Worm (Caenorhabditis elegans) whole organism, mixed stage, embryonic: Measurements from ENCODE around the gene mlk-1.

Experiments used
- M03D4.4 ChIP-seq: sonication (generic microtip); optimal IDR thresholded peaks from 2 replicates; lab custom pipeline; 2017; ENCODE audit warnings: mild to moderate bottlenecking, missing genetic modification characterization, missing compliant biosample characterization
- bed-3 ChIP-seq: fragments of 200-800 bp; sonication (Bioruptor generic); optimal IDR thresholded peaks from 3 replicates; lab custom pipeline; 2018; ENCODE audit warnings: mild to moderate bottlenecking, missing genetic modification characterization, moderate library complexity, missing compliant biosample characterization
- blmp-1 ChIP-seq: fragments of 150-350 bp; optimal IDR thresholded peaks from 2 replicates; lab custom pipeline; 2014; ENCODE audit warnings: missing biosample characterization, missing genetic modification characterization
- ceh-39 ChIP-seq: fragments of 150-350 bp; optimal IDR thresholded peaks from 2 replicates; lab custom pipeline; 2014; ENCODE audit warnings: missing biosample characterization, missing genetic modification characterization
- ceh-83 ChIP-seq: fragments of 200-800 bp; sonication (Bioruptor generic); optimal IDR thresholded peaks from 2 replicates; lab custom pipeline; 2018; ENCODE audit warnings: mild to moderate bottlenecking, missing genetic modification characterization, missing compliant biosample characterization
- ces-1 ChIP-seq: fragments of 150-350 bp; optimal IDR thresholded peaks from 2 replicates; lab custom pipeline; 2014; ENCODE audit warnings: missing biosample characterization, missing genetic modification reagents, missing genetic modification characterization
- cnd-1 ChIP-seq: fragments of 200-800 bp; sonication (Bioruptor generic); optimal IDR thresholded peaks from 2 replicates; lab custom pipeline; 2018; ENCODE audit warnings: mild to moderate bottlenecking, missing genetic modification characterization, missing compliant biosample characterization
- drap-1 ChIP-seq: fragments of 200-800 bp; sonication (Bioruptor generic); optimal IDR thresholded peaks from 3 replicates; lab custom pipeline; 2018; ENCODE audit warnings: mild to moderate bottlenecking, missing genetic modification characterization, missing compliant biosample characterization
- elt-1 ChIP-seq: sonication (generic microtip); optimal IDR thresholded peaks from 2 replicates; lab custom pipeline; 2017; ENCODE audit warnings: missing genetic modification characterization, mild to moderate bottlenecking, missing compliant biosample characterization, antibody characterized with exemption, moderate library complexity, borderline replicate concordance; ENCODE audit not compliant: insufficient read depth
- elt-3 ChIP-seq: fragments of 150-350 bp; optimal IDR thresholded peaks from 2 replicates; lab custom pipeline; 2014; ENCODE audit warnings: missing biosample characterization, missing genetic modification characterization
- flh-1 ChIP-seq: fragments of 200-800 bp; sonication (Bioruptor generic); optimal IDR thresholded peaks from 2 replicates; lab custom pipeline; 2018; ENCODE audit warnings: mild to moderate bottlenecking, missing genetic modification characterization, moderate library complexity, missing compliant biosample characterization
- ham-2 ChIP-seq: fragments of 200-800 bp; sonication (Bioruptor generic); optimal IDR thresholded peaks from 2 replicates; lab custom pipeline; 2018; ENCODE audit warnings: mild to moderate bottlenecking, missing genetic modification characterization, missing compliant biosample characterization
- hlh-1 ChIP-seq: fragments of 150-350 bp; optimal IDR thresholded peaks from 2 replicates; lab custom pipeline; 2014; ENCODE audit warnings: missing biosample characterization, missing genetic modification reagents, missing genetic modification characterization
- lin-13 ChIP-seq: fragments of 150-350 bp; optimal IDR thresholded peaks from 2 replicates; lab custom pipeline; 2014; ENCODE audit warnings: missing biosample characterization, missing genetic modification characterization
- lin-32 ChIP-seq: fragments of 200-800 bp; sonication (Bioruptor generic); optimal IDR thresholded peaks from 2 replicates; lab custom pipeline; 2018; ENCODE audit warnings: mild to moderate bottlenecking, missing genetic modification characterization, missing compliant biosample characterization
- lsy-2 ChIP-seq: fragments of 150-350 bp; optimal IDR thresholded peaks from 2 replicates; lab custom pipeline; 2014; ENCODE audit warnings: missing biosample characterization, missing genetic modification characterization
- mab-5 ChIP-seq: fragments of 150-350 bp; optimal IDR thresholded peaks from 2 replicates; lab custom pipeline; 2014; ENCODE audit warnings: missing biosample characterization, missing genetic modification characterization
- mep-1 ChIP-seq: fragments of 150-350 bp; optimal IDR thresholded peaks from 2 replicates; lab custom pipeline; 2017; ENCODE audit warnings: missing biosample characterization, missing genetic modification reagents, missing genetic modification characterization, inconsistent platforms
- mls-2 ChIP-seq: sonication (generic microtip); optimal IDR thresholded peaks from 2 replicates; lab custom pipeline; 2016; ENCODE audit warnings: mild to moderate bottlenecking, missing genetic modification characterization, moderate library complexity, missing compliant biosample characterization
- nhr-12 ChIP-seq: fragments of 150-350 bp; optimal IDR thresholded peaks from 2 replicates; lab custom pipeline; 2014; ENCODE audit warnings: missing biosample characterization, missing genetic modification characterization
- nhr-237 ChIP-seq: fragments of 150-350 bp; optimal IDR thresholded peaks from 2 replicates; lab custom pipeline; 2014; ENCODE audit warnings: missing biosample characterization, missing genetic modification characterization
- nhr-28 ChIP-seq: fragments of 150-350 bp; optimal IDR thresholded peaks from 2 replicates; lab custom pipeline; 2014; ENCODE audit warnings: missing biosample characterization, missing genetic modification characterization
- nhr-76 ChIP-seq: sonication (generic microtip); optimal IDR thresholded peaks from 2 replicates; lab custom pipeline; 2017; ENCODE audit warnings: missing biosample characterization, missing genetic modification characterization
- pha-4 ChIP-seq: fragments of 150-350 bp; optimal IDR thresholded peaks from 2 replicates; lab custom pipeline; 2018; ENCODE audit warnings: missing biosample characterization, missing genetic modification reagents, missing genetic modification characterization
- sem-2 ChIP-seq: fragments of 200-800 bp; sonication (Bioruptor generic); optimal IDR thresholded peaks from 2 replicates; lab custom pipeline; 2018; ENCODE audit warnings: mild to moderate bottlenecking, missing genetic modification characterization, missing compliant biosample characterization
- sptf-1 ChIP-seq: sonication (generic microtip); optimal IDR thresholded peaks from 2 replicates; lab custom pipeline; 2017; ENCODE audit warnings: mild to moderate bottlenecking, missing genetic modification characterization, moderate library complexity, missing compliant biosample characterization
- tbx-8 ChIP-seq: fragments of 200-800 bp; sonication (Bioruptor generic); optimal IDR thresholded peaks from 2 replicates; lab custom pipeline; 2018; ENCODE audit warnings: mild to moderate bottlenecking, missing genetic modification characterization, moderate library complexity, missing compliant biosample characterization
- unc-120 ChIP-seq: sonication (generic microtip); optimal IDR thresholded peaks from 2 replicates; lab custom pipeline; 2017; ENCODE audit warnings: missing genetic modification characterization, missing compliant biosample characterization; ENCODE audit not compliant: poor library complexity, severe bottlenecking
- unc-39 ChIP-seq: fragments of 150-350 bp; optimal IDR thresholded peaks from 2 replicates; lab custom pipeline; 2014; ENCODE audit warnings: missing biosample characterization, missing genetic modification characterization
- unc-62 ChIP-seq: fragments of 150-350 bp; optimal IDR thresholded peaks from 2 replicates; lab custom pipeline; 2014; ENCODE audit warnings: missing biosample characterization, missing genetic modification reagents, missing genetic modification characterization
- zip-8 ChIP-seq: fragments of 150-350 bp; optimal IDR thresholded peaks from 2 replicates; lab custom pipeline; 2014; ENCODE audit warnings: missing biosample characterization, missing genetic modification characterization
- ztf-11 ChIP-seq: fragments of 150-350 bp; optimal IDR thresholded peaks from 2 replicates; lab custom pipeline; 2014; ENCODE audit warnings: missing biosample characterization, missing genetic modification characterization

The mlk-1 gene

DNA sequence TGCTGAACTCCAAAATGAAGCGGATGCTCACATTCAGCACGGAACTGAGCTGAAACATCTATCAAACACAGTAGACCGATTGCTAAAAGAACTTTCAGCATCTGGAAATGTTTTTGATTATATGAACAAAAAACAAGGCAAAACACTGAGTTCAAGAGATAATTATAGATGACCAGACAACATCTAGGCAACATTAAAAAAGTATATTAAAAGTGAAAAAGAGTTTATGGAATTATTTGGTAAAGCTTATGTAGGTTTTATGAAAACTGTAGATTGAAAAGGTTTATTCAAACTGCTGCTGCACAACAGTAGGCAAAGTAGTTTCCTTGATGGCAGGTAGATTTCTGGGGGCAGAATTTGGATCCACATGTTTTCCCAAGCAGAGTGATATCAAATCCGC lies 28.2 kb downstream of the mlk-1 start, which contains the start of gene K11D12.7:
TSS of gene K11D12.7 (minus strand) at position 101 of the 400 bp plus-strand sequence.
- TF ChIP-seq cnd-1 (tag; lab: Kevin White, UChicago) = no peak
- TF ChIP-seq elt-1 (tag; lab: Kevin White, UChicago) = no peak
- TF ChIP-seq ceh-83 (GFP tag; lab: Kevin White, UChicago) = no peak
- TF ChIP-seq mls-2 (tag; lab: Kevin White, UChicago) = no peak
- no peak for TF ChIP-seq ces-1 (GFP tag; lab: Kevin White, UChicago)
- TF ChIP-seq tbx-8 = no peak
- TF ChIP-seq pha-4 = no peak
- no peak for TF ChIP-seq elt-3
- TF ChIP-seq ham-2 (GFP tag; lab: Kevin White, UChicago) = no peak
- TF ChIP-seq ztf-11 (tag; lab: Kevin White, UChicago) = no peak
- TF ChIP-seq lin-32 (GFP tag; lab: Kevin White, UChicago) = no peak
- no peak for TF ChIP-seq sem-2 (GFP tag; lab: Kevin White, UChicago)
- no peak for TF ChIP-seq sptf-1 (tag; lab: Kevin White, UChicago)
- TF ChIP-seq blmp-1 (tag; lab: Kevin White, UChicago) = no peak
- TF ChIP-seq, all 35 proteins: peak for 0

DNA sequence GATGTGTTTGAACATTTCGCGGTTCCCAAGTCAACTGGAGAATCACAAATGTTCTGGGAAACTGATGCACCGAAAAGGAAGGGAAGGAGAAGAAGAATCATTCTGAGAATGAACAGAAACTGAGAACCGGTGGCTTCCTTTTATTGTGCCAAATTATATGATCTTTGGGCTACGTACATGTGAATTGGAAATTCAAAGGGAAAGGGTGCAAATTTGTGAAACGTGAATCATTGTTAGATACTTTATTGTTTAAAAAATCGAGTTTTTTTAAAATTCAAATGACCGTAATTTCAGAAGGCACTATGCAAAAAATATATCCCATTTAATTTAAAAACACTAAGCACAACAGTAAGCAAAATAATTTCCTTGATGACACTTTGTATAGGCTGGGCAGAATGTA lies 29.6 kb downstream of the mlk-1 start, which contains the start of gene K11D12.6:
TSS of gene K11D12.6 (minus strand) at position 101 of the 400 bp plus-strand sequence.
- no peak for TF ChIP-seq nhr-237 (tag; lab: Kevin White, UChicago)
- no peak for TF ChIP-seq mls-2 (tag; lab: Kevin White, UChicago)
- no peak for TF ChIP-seq sem-2 (GFP tag; lab: Kevin White, UChicago)
- no peak for TF ChIP-seq ces-1 (GFP tag; lab: Kevin White, UChicago)
- TF ChIP-seq cnd-1 (tag; lab: Kevin White, UChicago) = no peak
- no peak for TF ChIP-seq lin-32 (GFP tag; lab: Kevin White, UChicago)
- TF ChIP-seq sptf-1 (tag; lab: Kevin White, UChicago) = no peak
- TF ChIP-seq zip-8 (tag; lab: Kevin White, UChicago) = no peak
- TF ChIP-seq tbx-8 = no peak
- TF ChIP-seq unc-39 = no peak
- TF ChIP-seq flh-1 (GFP tag; lab: Kevin White, UChicago) = no peak
- no peak for TF ChIP-seq nhr-76 (tag; lab: Kevin White, UChicago)
- no peak for TF ChIP-seq ceh-39 (tag; lab: Kevin White, UChicago)
- no peak for TF ChIP-seq lsy-2 (tag; lab: Kevin White, UChicago)
- TF ChIP-seq mep-1 (tag; lab: Kevin White, UChicago) = no peak

DNA sequence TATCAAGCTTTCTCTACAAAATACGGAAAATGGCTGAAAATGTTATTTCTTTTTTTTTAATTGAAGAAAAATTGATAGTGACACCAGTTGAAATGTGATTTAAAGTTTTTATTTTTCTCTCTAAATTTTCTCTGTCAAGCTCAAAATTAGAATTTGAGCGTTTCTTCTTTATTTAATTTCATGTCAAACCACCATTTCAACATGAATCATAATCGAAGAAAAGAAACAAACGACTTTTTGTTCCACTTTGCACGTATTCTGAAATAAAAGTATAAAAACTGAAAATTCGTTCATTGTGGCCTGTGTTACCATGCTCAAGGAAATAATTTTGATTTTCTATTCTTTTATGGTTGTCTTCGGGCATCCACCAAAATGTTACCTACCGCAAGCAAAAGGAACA lies 31.5 kb downstream of the mlk-1 start, which contains the start of gene K11D12.13:
TSS of gene K11D12.13 (plus strand) at position 301 of the 400 bp plus-strand sequence.
- no peak for TF ChIP-seq unc-62 (GFP tag; lab: Kevin White, UChicago)
- no peak for TF ChIP-seq blmp-1 (tag; lab: Kevin White, UChicago)
- no peak for TF ChIP-seq ceh-83 (GFP tag; lab: Kevin White, UChicago)
- TF ChIP-seq sem-2 (GFP tag; lab: Kevin White, UChicago) = no peak
- no peak for TF ChIP-seq drap-1 (GFP tag; lab: Kevin White, UChicago)
- no peak for TF ChIP-seq mls-2 (tag; lab: Kevin White, UChicago)
- TF ChIP-seq bed-3 = no peak
- no peak for TF ChIP-seq mab-5 (tag; lab: Kevin White, UChicago)
- no peak for TF ChIP-seq zip-8 (tag; lab: Kevin White, UChicago)
- TF ChIP-seq lin-13 = no peak
- no peak for TF ChIP-seq unc-120 (tag; lab: Kevin White, UChicago)
- no peak for TF ChIP-seq cnd-1 (tag; lab: Kevin White, UChicago)
- TF ChIP-seq nhr-12 = no peak
- TF ChIP-seq ces-1 (GFP tag; lab: Kevin White, UChicago) = no peak
- TF ChIP-seq tbx-8 = no peak
- no peak for TF ChIP-seq nhr-237 (tag; lab: Kevin White, UChicago)
- TF ChIP-seq flh-1 (GFP tag; lab: Kevin White, UChicago) = no peak

DNA sequence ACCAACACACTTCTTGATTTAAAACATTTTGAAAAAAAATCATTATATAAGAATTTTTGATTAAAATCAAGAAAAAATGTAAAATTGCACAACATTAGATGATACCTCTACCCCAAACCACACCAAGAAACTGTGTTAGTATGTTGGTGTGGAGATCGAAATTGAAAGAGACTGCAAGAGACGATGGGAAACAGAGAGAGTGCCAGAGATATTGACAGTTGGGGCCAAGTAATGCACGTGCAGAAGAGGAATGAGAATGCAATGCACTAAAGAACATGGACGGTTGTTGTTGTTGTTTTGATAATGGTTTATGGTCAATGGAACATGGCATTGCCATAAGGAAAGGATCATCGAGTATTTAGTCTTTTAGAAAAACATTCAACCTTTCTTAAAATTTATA lies 32.4 kb downstream of the mlk-1 start:
- TF ChIP-seq M03D4.4 (tag; lab: Kevin White, UChicago) (no peak), hlh-1 (tag; lab: Kevin White, UChicago) (peak; percentile 29)

DNA sequence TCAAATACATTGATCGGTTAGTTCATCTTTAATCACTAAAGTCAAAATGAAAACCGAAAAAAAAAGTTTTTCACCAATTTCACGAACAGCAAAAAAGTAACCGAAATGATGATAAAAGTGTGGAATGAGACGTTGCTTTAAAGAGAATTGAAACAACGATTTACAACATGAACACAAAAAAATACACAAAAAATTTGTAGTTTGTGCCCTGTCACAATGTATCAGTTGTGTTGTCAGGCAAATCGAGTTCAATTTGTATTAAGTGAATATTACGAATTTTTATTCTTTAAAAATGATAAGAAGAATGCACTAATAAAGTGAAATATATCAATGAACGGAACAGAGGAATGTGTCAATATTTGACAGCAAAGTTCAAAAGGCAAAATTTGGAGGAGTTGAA lies 32.8 kb downstream of the mlk-1 start:
- no peak for TF ChIP-seq mls-2 (tag; lab: Kevin White, UChicago)
- no peak for TF ChIP-seq tbx-8
- no peak for TF ChIP-seq lin-13
- no peak for TF ChIP-seq lin-32 (GFP tag; lab: Kevin White, UChicago)
- no peak for TF ChIP-seq ces-1 (GFP tag; lab: Kevin White, UChicago)
- no peak for TF ChIP-seq ceh-83 (GFP tag; lab: Kevin White, UChicago)
- TF ChIP-seq blmp-1 (tag; lab: Kevin White, UChicago) = no peak
- no peak for TF ChIP-seq pha-4
- TF ChIP-seq M03D4.4 (tag; lab: Kevin White, UChicago) = no peak
- no peak for TF ChIP-seq mep-1 (tag; lab: Kevin White, UChicago)
- no peak for TF ChIP-seq nhr-28 (tag; lab: Kevin White, UChicago)
- TF ChIP-seq lsy-2 (tag; lab: Kevin White, UChicago) = no peak
- no peak for TF ChIP-seq sem-2 (GFP tag; lab: Kevin White, UChicago)
- no peak for TF ChIP-seq ztf-11 (tag; lab: Kevin White, UChicago)
